Fruit fly (Drosophila melanogaster) whole organism, embryonic: ENCODE data around the gene Surf1.

Experiments
- Adf1 ChIP-seq: fragments of 200-800 bp; sonication (Bioruptor generic); IDR thresholded peaks from 2 replicates; pipeline ENCODE4 v1.3.6; 2022; ENCODE audit warnings: missing biosample characterization, missing genetic modification characterization
- CG10321 ChIP-seq: fragments of 200-800 bp; sonication (Bioruptor generic); IDR thresholded peaks from 2 replicates; pipeline ENCODE4 v1.3.6; 2022; ENCODE audit warnings: missing biosample characterization, missing genetic modification characterization
- CG10654 ChIP-seq: fragments of 200-800 bp; sonication (Bioruptor generic); optimal IDR thresholded peaks from 2 replicates; lab custom pipeline; 2016; ENCODE audit warnings: missing biosample characterization, missing genetic modification characterization
- CG11247 ChIP-seq: fragments of 200-800 bp; sonication (Bioruptor generic); IDR thresholded peaks from 2 replicates; pipeline ENCODE4 v1.3.6; 2022; ENCODE audit warnings: missing biosample characterization, missing genetic modification characterization
- CG11504 ChIP-seq: fragments of 200-800 bp; sonication (Bioruptor generic); optimal IDR thresholded peaks from 3 replicates; lab custom pipeline; 2019; ENCODE audit warnings: missing biosample characterization, mild to moderate bottlenecking, missing genetic modification characterization, moderate library complexity
- CG13296 ChIP-seq: fragments of 200-800 bp; sonication (Bioruptor generic); optimal IDR thresholded peaks from 3 replicates; lab custom pipeline; 2018; ENCODE audit warnings: missing biosample characterization, mild to moderate bottlenecking, missing genetic modification characterization
- CG14710 ChIP-seq: fragments of 200-800 bp; sonication (Bioruptor generic); optimal IDR thresholded peaks from 3 replicates; lab custom pipeline; 2019; ENCODE audit warnings: missing biosample characterization, mild to moderate bottlenecking, missing genetic modification characterization, moderate library complexity
- CG15601 ChIP-seq: fragments of 200-800 bp; sonication (Bioruptor generic); optimal IDR thresholded peaks from 3 replicates; lab custom pipeline; 2019; ENCODE audit warnings: missing biosample characterization, mild to moderate bottlenecking, missing genetic modification characterization, moderate library complexity
- CG1602 ChIP-seq: fragments of 200-800 bp; sonication (Bioruptor generic); optimal IDR thresholded peaks from 3 replicates; lab custom pipeline; 2016; ENCODE audit warnings: missing biosample characterization, missing genetic modification characterization
- CG17612 ChIP-seq: fragments of 200-800 bp; sonication (Bioruptor generic); IDR thresholded peaks from 2 replicates; pipeline ENCODE4 v1.3.6; 2022; ENCODE audit warnings: missing biosample characterization, missing genetic modification characterization
- CG31224 ChIP-seq: fragments of 200-800 bp; sonication (Bioruptor generic); IDR thresholded peaks from 2 replicates; pipeline ENCODE4 v1.3.6; 2022; ENCODE audit warnings: missing biosample characterization, missing genetic modification characterization
- CG33557 ChIP-seq: fragments of 200-800 bp; sonication (Bioruptor generic); optimal IDR thresholded peaks from 2 replicates; lab custom pipeline; 2019; ENCODE audit warnings: missing biosample characterization, mild to moderate bottlenecking, missing genetic modification characterization, moderate library complexity
- CG34376 ChIP-seq: fragments of 200-800 bp; sonication (Bioruptor generic); optimal IDR thresholded peaks from 2 replicates; lab custom pipeline; 2018; ENCODE audit warnings: missing biosample characterization, mild to moderate bottlenecking, missing genetic modification characterization
- CG34422 ChIP-seq: fragments of 200-800 bp; sonication (Bioruptor generic); IDR thresholded peaks from 3 replicates; pipeline ENCODE4 v1.3.6; 2022; ENCODE audit warnings: missing biosample characterization, missing genetic modification characterization
- CG43689 ChIP-seq: fragments of 200-800 bp; sonication (Bioruptor generic); IDR thresholded peaks from 2 replicates; pipeline ENCODE4 v1.3.6; 2022; ENCODE audit warnings: missing biosample characterization, missing genetic modification characterization
- CG4424 ChIP-seq: fragments of 200-800 bp; sonication (Bioruptor generic); optimal IDR thresholded peaks from 3 replicates; lab custom pipeline; 2016; ENCODE audit warnings: missing biosample characterization, missing genetic modification characterization
- CG4617 ChIP-seq: fragments of 200-800 bp; sonication (Bioruptor generic); optimal IDR thresholded peaks from 3 replicates; lab custom pipeline; 2016; ENCODE audit warnings: missing biosample characterization, missing genetic modification characterization, borderline replicate concordance
- CG6765 ChIP-seq: fragments of 200-800 bp; sonication (Bioruptor generic); optimal IDR thresholded peaks from 3 replicates; lab custom pipeline; 2017; ENCODE audit warnings: missing biosample characterization, mild to moderate bottlenecking, missing genetic modification characterization
- CG8924 ChIP-seq: fragments of 200-800 bp; optimal IDR thresholded peaks from 3 replicates; lab custom pipeline; 2019; ENCODE audit warnings: missing biosample characterization, mild to moderate bottlenecking, missing genetic modification characterization, moderate library complexity
- CG9609 ChIP-seq: fragments of 200-800 bp; sonication (Bioruptor generic); optimal IDR thresholded peaks from 3 replicates; lab custom pipeline; 2016; ENCODE audit warnings: missing biosample characterization, missing genetic modification characterization
- Dp ChIP-seq: fragments of 200-800 bp; sonication (Bioruptor generic); optimal IDR thresholded peaks from 2 replicates; lab custom pipeline; 2018; ENCODE audit warnings: missing biosample characterization, mild to moderate bottlenecking, missing genetic modification characterization, moderate library complexity
- Dref ChIP-seq: fragments of 200-800 bp; sonication (Bioruptor generic); IDR thresholded peaks from 2 replicates; pipeline ENCODE4 v1.3.6; 2022; ENCODE audit warnings: missing biosample characterization, missing genetic modification characterization
- Elba2 ChIP-seq: fragments of 200-800 bp; sonication (Bioruptor generic); optimal IDR thresholded peaks from 3 replicates; lab custom pipeline; 2016; ENCODE audit warnings: missing biosample characterization, missing genetic modification characterization
- HmgZ ChIP-seq: fragments of 200-800 bp; sonication (Bioruptor generic); optimal IDR thresholded peaks from 2 replicates; lab custom pipeline; 2018; ENCODE audit warnings: missing biosample characterization, mild to moderate bottlenecking, missing genetic modification characterization
- Hmx ChIP-seq: fragments of 200-800 bp; sonication (Bioruptor generic); optimal IDR thresholded peaks from 2 replicates; lab custom pipeline; 2016; ENCODE audit warnings: missing biosample characterization, missing genetic modification characterization
- Hr51 ChIP-seq, 2 experiments: fragments of 200-800 bp; sonication (Bioruptor generic); optimal IDR thresholded peaks; 2 replicates in 1 of 2; 3 replicates in 1 of 2; lab custom pipeline; 2016 to 2018; ENCODE audit warnings: missing biosample characterization in 2 of 2, missing genetic modification characterization in 2 of 2, mild to moderate bottlenecking in 1 of 2, moderate library complexity in 1 of 2
- Hsf ChIP-seq: fragments of 200-800 bp; sonication (Bioruptor generic); optimal IDR thresholded peaks from 3 replicates; lab custom pipeline; 2016; ENCODE audit warnings: missing biosample characterization, missing genetic modification characterization
- Jarid2 ChIP-seq: fragments of 200-800 bp; sonication (Bioruptor generic); optimal IDR thresholded peaks from 3 replicates; lab custom pipeline; 2017; ENCODE audit warnings: mild to moderate bottlenecking, missing biosample characterization, missing genetic modification reagents, missing genetic modification characterization
- NC2α ChIP-seq: fragments of 200-800 bp; sonication (Bioruptor generic); optimal IDR thresholded peaks from 2 replicates; lab custom pipeline; 2016; ENCODE audit warnings: missing biosample characterization, missing genetic modification characterization
- Nf-YC ChIP-seq: fragments of 200-800 bp; optimal IDR thresholded peaks from 3 replicates; lab custom pipeline; 2019; ENCODE audit warnings: missing biosample characterization, mild to moderate bottlenecking, missing genetic modification characterization, moderate library complexity
- NfI ChIP-seq: fragments of 200-800 bp; sonication (Bioruptor generic); optimal IDR thresholded peaks from 3 replicates; lab custom pipeline; 2018; ENCODE audit warnings: missing biosample characterization, mild to moderate bottlenecking, missing genetic modification characterization, moderate library complexity
- Ssrp ChIP-seq: fragments of 200-800 bp; sonication (Bioruptor generic); optimal IDR thresholded peaks from 2 replicates; lab custom pipeline; 2018; ENCODE audit warnings: missing biosample characterization, mild to moderate bottlenecking, missing genetic modification characterization, moderate library complexity
- Xbp1 ChIP-seq: fragments of 200-800 bp; sonication (Bioruptor generic); optimal IDR thresholded peaks from 3 replicates; lab custom pipeline; 2016; ENCODE audit warnings: missing biosample characterization, mild to moderate bottlenecking, missing genetic modification characterization
- Xrp1 ChIP-seq: fragments of 200-800 bp; sonication (Bioruptor generic); IDR thresholded peaks from 2 replicates; pipeline ENCODE4 v1.3.6; 2022; ENCODE audit warnings: missing biosample characterization, missing genetic modification characterization
- dan ChIP-seq: fragments of 200-800 bp; sonication (Bioruptor generic); IDR thresholded peaks from 2 replicates; pipeline ENCODE4 v1.3.6; 2022; ENCODE audit warnings: missing biosample characterization, missing genetic modification characterization
- dmrt99B ChIP-seq: fragments of 200-800 bp; sonication (Bioruptor generic); optimal IDR thresholded peaks from 2 replicates; lab custom pipeline; 2018; ENCODE audit warnings: missing biosample characterization, mild to moderate bottlenecking, missing genetic modification characterization, moderate library complexity
- fd3F ChIP-seq: fragments of 200-800 bp; sonication (Bioruptor generic); optimal IDR thresholded peaks from 2 replicates; lab custom pipeline; 2018; ENCODE audit warnings: missing biosample characterization, mild to moderate bottlenecking, missing genetic modification characterization, moderate library complexity
- hb ChIP-seq: fragments of 200-800 bp; sonication (Bioruptor generic); IDR thresholded peaks from 3 replicates; pipeline ENCODE4 v1.3.6; 2022; ENCODE audit warnings: missing biosample characterization, missing genetic modification characterization; ENCODE audit not compliant: partially characterized antibody
- knrl ChIP-seq: fragments of 200-800 bp; sonication (Bioruptor generic); IDR thresholded peaks from 3 replicates; pipeline ENCODE4 v1.3.6; 2022; ENCODE audit warnings: missing biosample characterization, missing genetic modification characterization; ENCODE audit not compliant: partially characterized antibody
- lmd ChIP-seq: fragments of 200-800 bp; sonication (Bioruptor generic); IDR thresholded peaks from 2 replicates; pipeline ENCODE4 v1.3.6; 2022; ENCODE audit warnings: missing biosample characterization, missing genetic modification characterization
- maf-S ChIP-seq: fragments of 200-800 bp; sonication (Bioruptor generic); optimal IDR thresholded peaks from 2 replicates; lab custom pipeline; 2016; ENCODE audit warnings: missing biosample characterization, missing genetic modification characterization
- p53 ChIP-seq: fragments of 200-800 bp; sonication (Bioruptor generic); optimal IDR thresholded peaks from 2 replicates; lab custom pipeline; 2016; ENCODE audit warnings: missing biosample characterization, missing genetic modification characterization
- sc ChIP-seq, 3 experiments: fragments of >200 bp in 2 of 3; fragments of 200-800 bp in 1 of 3; sonication (Bioruptor generic) in 1 of 3; optimal IDR thresholded peaks; 2 replicates in 2 of 3; 3 replicates in 1 of 3; lab custom pipeline; 2017; ENCODE audit warnings: mild to moderate bottlenecking in 1 of 3, missing biosample characterization in 1 of 3, missing genetic modification characterization in 1 of 3, missing genetic modification reagents in 1 of 3
- sim ChIP-seq: fragments of 200-800 bp; sonication (Bioruptor generic); IDR thresholded peaks from 2 replicates; pipeline ENCODE4 v1.3.6; 2022; ENCODE audit warnings: missing biosample characterization, missing genetic modification characterization
- sima ChIP-seq: fragments of 200-800 bp; sonication (Bioruptor generic); optimal IDR thresholded peaks from 2 replicates; lab custom pipeline; 2016; ENCODE audit warnings: missing biosample characterization, missing genetic modification characterization
- slbo ChIP-seq: fragments of 200-800 bp; sonication (Bioruptor generic); IDR thresholded peaks from 2 replicates; pipeline ENCODE4 v1.3.6; 2022; ENCODE audit warnings: missing biosample characterization, missing genetic modification characterization
- sna ChIP-seq: fragments of 200-800 bp; sonication (Bioruptor generic); IDR thresholded peaks from 2 replicates; pipeline ENCODE4 v1.3.6; 2022; ENCODE audit warnings: missing biosample characterization, missing genetic modification characterization; ENCODE audit not compliant: partially characterized antibody
- tna ChIP-seq: fragments of 200-800 bp; sonication (Bioruptor generic); IDR thresholded peaks from 2 replicates; pipeline ENCODE4 v1.3.6; 2022; ENCODE audit warnings: missing biosample characterization, missing genetic modification characterization; ENCODE audit not compliant: partially characterized antibody

Surf1 gene

DNA sequence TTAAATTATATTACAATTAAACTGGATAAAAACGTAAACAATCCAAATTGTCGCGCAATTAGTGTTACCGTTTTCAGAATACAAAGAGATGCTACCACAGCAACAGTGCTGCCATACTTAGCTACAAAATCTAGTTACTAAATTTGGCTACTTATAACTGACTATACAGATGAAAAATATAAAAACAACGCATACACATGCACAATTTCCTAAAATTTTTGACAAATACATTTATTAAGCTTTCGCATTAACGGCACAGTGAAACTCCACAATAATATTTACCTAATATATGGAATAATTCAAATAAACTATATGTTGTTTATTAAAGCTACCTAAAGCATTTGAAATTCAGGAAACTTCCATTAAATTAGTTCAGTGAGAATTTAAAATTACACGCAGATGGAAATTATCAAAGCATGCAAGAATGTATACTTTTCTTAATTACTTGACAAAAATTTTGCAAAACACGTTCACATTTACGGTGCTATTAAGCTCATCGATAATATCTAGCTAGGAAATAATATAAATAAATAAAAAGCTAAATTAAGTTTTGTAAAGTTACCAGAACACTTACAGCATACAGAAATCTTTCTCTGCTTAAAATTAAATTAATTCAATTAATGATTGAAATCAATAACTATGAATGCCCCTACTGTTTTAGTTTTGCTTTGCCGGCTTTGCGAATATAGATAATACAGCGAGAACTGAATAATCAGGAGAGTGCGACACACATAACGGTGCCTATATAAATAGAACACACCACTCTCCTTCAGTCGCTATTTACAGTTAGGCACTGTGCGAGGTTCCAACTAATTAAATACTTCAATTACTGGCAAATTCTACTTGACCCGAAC, 11.0 kb downstream of the Surf1 start, which contains the start of the genes Mis12 and CG9953 (continued):
- TF ChIP-seq CG10654 (GFP tag; lab: Kevin White, UChicago), result peak; percentile 12
- peak; percentile 49 for TF ChIP-seq CG1602
- TF ChIP-seq Dref, result no peak
- peak; percentile 56 for TF ChIP-seq CG14710 (tag; lab: Kevin White, UChicago)
- no peak for TF ChIP-seq dan (GFP tag; lab: Robert Waterston, UW)
- TF ChIP-seq CG34422, result 0 out of 3 replicates have a peak, but pooled peaks have one; percentile 30
- TF ChIP-seq CG34376 (GFP tag; lab: Kevin White, UChicago), result no peak
- no peak for TF ChIP-seq Elba2 (GFP tag; lab: Kevin White, UChicago)
- TF ChIP-seq Ssrp, result peak; percentile 36
- peak; percentile 27 for TF ChIP-seq Xbp1 (GFP tag; lab: Kevin White, UChicago)
- peak; percentile 57 for TF ChIP-seq CG8924 (tag; lab: Kevin White, UChicago)
- peak; percentile 51 for TF ChIP-seq Nf-YC (tag; lab: Kevin White, UChicago)
- TF ChIP-seq CG6765 (GFP tag; lab: Kevin White, UChicago), result no peak
- TF ChIP-seq CG11504 (tag; lab: Kevin White, UChicago), result peak; percentile 55
- TF ChIP-seq sim (GFP tag; lab: Robert Waterston, UW), result peak; percentile 40; the same call in 1 of the 2 replicates
- peak; percentile 39 for TF ChIP-seq Hsf (GFP tag; lab: Kevin White, UChicago)
- peak; percentile 68 for TF ChIP-seq Dp (GFP tag; lab: Kevin White, UChicago)
- TF ChIP-seq HmgZ (tag; lab: Kevin White, UChicago), result no peak
- peak; percentile 48 for TF ChIP-seq lmd (GFP tag; lab: Robert Waterston, UW)
- TF ChIP-seq NC2α (GFP tag; lab: Kevin White, UChicago), result no peak
- TF ChIP-seq CG17612 (GFP tag; lab: Robert Waterston, UW), result no peak
- no peak for TF ChIP-seq tna (GFP tag; lab: Robert Waterston, UW)
- TF ChIP-seq CG11247, result no peak
- no peak for TF ChIP-seq fd3F (GFP tag; lab: Kevin White, UChicago)
- TF ChIP-seq CG9609, result no peak
- TF ChIP-seq dmrt99B (tag; lab: Kevin White, UChicago), result no peak
- no peak for TF ChIP-seq CG31224 (GFP tag; lab: Robert Waterston, UW)
- no peak for TF ChIP-seq Jarid2
- no peak for TF ChIP-seq hb
- no peak for TF ChIP-seq CG10321 (GFP tag; lab: Robert Waterston, UW)
- TF ChIP-seq CG4424 (GFP tag; lab: Kevin White, UChicago), result peak; percentile 35
- no peak for TF ChIP-seq p53 (GFP tag; lab: Kevin White, UChicago)
- no peak for TF ChIP-seq CG4617 (GFP tag; lab: Kevin White, UChicago)
- no peak for TF ChIP-seq NfI (GFP tag; lab: Kevin White, UChicago)
- peak; percentile 48 for TF ChIP-seq slbo
- peak; percentile 7 for TF ChIP-seq Hmx (GFP tag; lab: Kevin White, UChicago)
- TF ChIP-seq CG15601 (tag; lab: Kevin White, UChicago), result no peak
- TF ChIP-seq knrl (GFP tag; lab: Robert Waterston, UW), result no peak
- TF ChIP-seq Xrp1 (GFP tag; lab: Robert Waterston, UW), result peak; percentile 25; the same call in 1 of the 2 replicates
- no peak for TF ChIP-seq CG43689 (GFP tag; lab: Robert Waterston, UW)
- TF ChIP-seq sc (optimal IDR thresholded peaks at IDR 0.05; lab: Kevin White, UChicago), result no peak
- no peak for TF ChIP-seq sc (GFP tag; optimal IDR thresholded peaks at IDR 0.05; lab: Kevin White, UChicago)
- peak; percentile 43 for TF ChIP-seq CG33557 (GFP tag; lab: Kevin White, UChicago)
- TF ChIP-seq Adf1 (GFP tag; lab: Robert Waterston, UW), result no peak
- no peak for TF ChIP-seq Hr51 (GFP tag; optimal IDR thresholded peaks at IDR 0.05; lab: Kevin White, UChicago)
- TF ChIP-seq CG13296 (GFP tag; lab: Kevin White, UChicago), result no peak
- no peak for TF ChIP-seq sima
- TF ChIP-seq maf-S (GFP tag; lab: Kevin White, UChicago), result no peak
- TF ChIP-seq sna, result no peak
